Worm (Caenorhabditis elegans) whole organism, L4 larva: ENCODE measurements around the gene M01H9.5.

Experiments
- aha-1 ChIP-seq: fragments of 150-350 bp; peaks from one replicate; lab custom pipeline; 2014; ENCODE audit warnings: missing biosample characterization, missing genetic modification characterization
- lin-15B ChIP-seq: fragments of 150-350 bp; sonication (generic microtip); optimal IDR thresholded peaks from 3 replicates; lab custom pipeline; 2014; ENCODE audit warnings: missing biosample characterization, missing genetic modification characterization
- zag-1 ChIP-seq: fragments of 150-350 bp; optimal IDR thresholded peaks from 2 replicates; lab custom pipeline; 2014; ENCODE audit warnings: missing biosample characterization, missing genetic modification characterization

DNA sequence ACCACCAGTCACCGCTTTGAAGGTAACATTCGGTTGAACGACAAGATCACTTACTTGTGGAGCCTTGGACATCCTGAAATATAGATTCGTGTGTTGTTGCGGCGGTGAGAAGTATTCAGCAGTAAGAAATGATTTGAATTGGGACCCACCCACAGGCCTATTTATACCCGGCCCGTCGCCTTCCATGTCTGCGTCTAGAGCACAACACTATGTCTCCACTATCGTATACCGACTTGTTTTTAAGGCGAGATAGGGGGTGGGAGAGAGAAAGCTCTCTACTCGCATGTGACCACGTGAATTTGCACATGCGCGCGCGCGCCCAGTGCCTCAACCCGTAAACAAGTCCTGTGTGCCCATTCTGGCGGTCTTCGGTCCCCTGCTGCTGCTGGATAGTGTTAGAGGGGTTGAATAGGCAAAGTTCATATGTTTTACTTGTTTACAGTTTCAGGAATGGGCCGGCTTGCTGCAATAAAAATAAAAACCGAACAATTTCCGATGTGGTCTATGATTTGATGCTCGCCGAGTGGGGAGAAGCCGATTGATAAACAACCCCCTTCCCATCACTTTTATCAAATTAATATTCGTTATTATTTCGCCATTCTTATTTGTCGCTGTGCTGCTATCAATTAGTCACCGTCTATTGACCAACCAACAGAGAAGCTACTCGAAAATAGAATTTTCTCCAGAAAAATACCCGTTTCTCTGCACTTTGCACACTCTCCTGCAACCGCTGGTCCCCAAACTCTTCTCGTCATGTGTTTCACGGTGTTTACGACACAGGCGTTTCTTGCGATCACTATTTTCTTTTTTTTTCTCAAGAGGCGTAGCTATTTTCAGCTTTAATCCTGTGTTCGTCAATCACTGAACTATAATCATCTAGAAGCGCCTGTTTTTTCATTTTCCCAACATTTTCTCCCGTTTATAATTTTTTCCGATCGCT is 4.8 kb downstream of the M01H9.5 start:
- TF ChIP-seq aha-1 = peak; percentile 96
- no peak for TF ChIP-seq lin-15B (tag; lab: Kevin White, UChicago)
- TF ChIP-seq zag-1 (tag; lab: Kevin White, UChicago) = no peak
